Worm (Caenorhabditis elegans): Measurements from ENCODE around the gene gln-6.

- TF ChIP-seq W03F9.2 (tag; optimal IDR thresholded peaks at IDR 0.05) (no peak), him-1 (tag; optimal IDR thresholded peaks at IDR 0.05) (no peak)
These were observed 7.6 kb upstream of the gln-6 start, which contains the start of gene C28D4.8 for ce11 chrIV:9748342-9748741.
